Fruit fly (Drosophila melanogaster) whole organism, embryonic: ENCODE results near the gene CG2772.

Experiments
- Bgb ChIP-seq: fragments of 200-800 bp; sonication (Bioruptor generic); IDR thresholded peaks from 2 replicates; pipeline ENCODE4 v1.3.6; 2022; ENCODE audit warnings: missing biosample characterization, missing genetic modification characterization; ENCODE audit not compliant: partially characterized antibody
- BtbVII ChIP-seq: fragments of 200-800 bp; sonication (Bioruptor generic); optimal IDR thresholded peaks from 3 replicates; lab custom pipeline; 2017; ENCODE audit warnings: missing biosample characterization, mild to moderate bottlenecking, missing genetic modification characterization
- CG31441 ChIP-seq: fragments of 200-800 bp; sonication (Bioruptor generic); IDR thresholded peaks from 2 replicates; pipeline ENCODE4 v1.3.6; 2022; ENCODE audit warnings: missing biosample characterization, missing genetic modification characterization
- amos ChIP-seq: fragments of 200-800 bp; sonication (Bioruptor generic); IDR thresholded peaks from 2 replicates; pipeline ENCODE4 v1.3.6; 2022; ENCODE audit warnings: missing biosample characterization, missing genetic modification characterization; ENCODE audit not compliant: partially characterized antibody
- croc ChIP-seq: fragments of 200-800 bp; sonication (Bioruptor generic); conservative IDR thresholded peaks from 3 replicates; pipeline ENCODE4 v1.3.6; 2022; ENCODE audit warnings: missing biosample characterization, missing genetic modification characterization
- tgo ChIP-seq: fragments of 200-800 bp; sonication (Bioruptor generic); IDR thresholded peaks from 3 replicates; pipeline ENCODE4 v1.3.6; 2022; ENCODE audit warnings: missing biosample characterization, missing genetic modification characterization

DNA sequence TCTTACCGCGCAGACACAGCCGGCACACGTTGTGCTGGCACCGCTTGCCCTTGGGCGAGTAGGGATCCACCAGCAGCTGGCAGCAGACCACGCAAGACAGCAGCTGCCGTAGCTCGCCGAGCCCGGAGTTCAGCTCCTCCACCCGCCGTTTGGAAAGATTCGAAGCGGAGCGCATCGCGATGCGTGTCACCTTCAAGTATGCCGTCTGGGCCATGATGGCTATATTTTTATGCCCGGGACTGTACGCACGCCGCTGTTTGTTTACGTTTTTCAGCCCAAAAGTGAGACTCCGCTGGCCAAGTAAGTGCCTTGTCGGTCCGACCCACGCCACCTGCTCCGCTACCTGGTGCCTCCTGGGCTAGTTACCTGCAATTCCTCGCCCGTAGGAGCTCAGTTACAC lies 19.6 kb downstream of the CG2772 start:
- TF ChIP-seq BtbVII: no peak
- no peak for TF ChIP-seq tgo (GFP tag; lab: Robert Waterston, UW)
- no peak for TF ChIP-seq croc (GFP tag; lab: Robert Waterston, UW)
- no peak for TF ChIP-seq amos
- no peak for TF ChIP-seq Bgb (GFP tag; lab: Robert Waterston, UW)
- TF ChIP-seq CG31441: no peak
